Worm (Caenorhabditis elegans) whole organism, L1 larva: Measurements from ENCODE around the gene hpx-2.

ENCODE experiments used
- aha-1 ChIP-seq: fragments of 150-350 bp; optimal IDR thresholded peaks from 2 replicates; lab custom pipeline; 2014; ENCODE audit warnings: missing biosample characterization, missing genetic modification characterization
- alr-1 ChIP-seq: fragments of 200-800 bp; sonication (Bioruptor generic); optimal IDR thresholded peaks from 2 replicates; lab custom pipeline; 2018; ENCODE audit warnings: borderline replicate concordance, mild to moderate bottlenecking, missing genetic modification characterization, missing compliant biosample characterization
- aly-2 ChIP-seq: fragments of 150-350 bp; optimal IDR thresholded peaks from 2 replicates; lab custom pipeline; 2014; ENCODE audit warnings: missing biosample characterization, missing genetic modification characterization
- ama-1 ChIP-seq: fragments of 150-350 bp; optimal IDR thresholded peaks from 2 replicates; lab custom pipeline; 2014
- ceh-63 ChIP-seq: fragments of 200-800 bp; sonication (Bioruptor generic); optimal IDR thresholded peaks from 2 replicates; lab custom pipeline; 2018; ENCODE audit warnings: mild to moderate bottlenecking, missing genetic modification characterization, missing compliant biosample characterization
- ceh-90 ChIP-seq: sonication (generic microtip); optimal IDR thresholded peaks from 2 replicates; lab custom pipeline; 2016; ENCODE audit warnings: missing genetic modification characterization, missing compliant biosample characterization
- dpl-1 ChIP-seq, 3 experiments: fragments of 150-350 bp in 2 of 3; sonication (generic microtip) in 1 of 3; optimal IDR thresholded peaks; 2 replicates each; lab custom pipeline; 2014 to 2017; ENCODE audit warnings: missing biosample characterization in 3 of 3, missing genetic modification characterization in 3 of 3, missing genetic modification reagents in 3 of 3
- efl-3 ChIP-seq: fragments of 200-800 bp; sonication (Bioruptor generic); optimal IDR thresholded peaks from 2 replicates; lab custom pipeline; 2018; ENCODE audit warnings: mild to moderate bottlenecking, missing genetic modification characterization, missing compliant biosample characterization
- elt-2 ChIP-seq: sonication (generic microtip); optimal IDR thresholded peaks from 2 replicates; lab custom pipeline; 2016; ENCODE audit warnings: missing genetic modification characterization, mild to moderate bottlenecking, inconsistent platforms, missing compliant biosample characterization, missing genetic modification reagents
- hpl-2 ChIP-seq: fragments of 150-350 bp; optimal IDR thresholded peaks from 2 replicates; lab custom pipeline; 2014; ENCODE audit warnings: missing biosample characterization, missing genetic modification reagents, missing genetic modification characterization
- irx-1 ChIP-seq: sonication (generic microtip); optimal IDR thresholded peaks from 2 replicates; lab custom pipeline; 2016; ENCODE audit warnings: missing genetic modification characterization, missing compliant biosample characterization
- jun-1 ChIP-seq: fragments of 150-350 bp; optimal IDR thresholded peaks from 2 replicates; lab custom pipeline; 2014; ENCODE audit warnings: missing biosample characterization, missing genetic modification reagents, missing genetic modification characterization
- lin-13 ChIP-seq: fragments of 150-350 bp; optimal IDR thresholded peaks from 2 replicates; lab custom pipeline; 2014; ENCODE audit warnings: missing biosample characterization, missing genetic modification reagents, missing genetic modification characterization
- lin-15B ChIP-seq: fragments of 150-350 bp; sonication (generic microtip); optimal IDR thresholded peaks from 3 replicates; lab custom pipeline; 2014; ENCODE audit warnings: missing biosample characterization, missing genetic modification characterization
- lin-35 ChIP-seq, 2 experiments: fragments of 150-350 bp; optimal IDR thresholded peaks; 2 replicates each; lab custom pipeline; 2014; ENCODE audit warnings: missing biosample characterization in 2 of 2, missing genetic modification characterization in 2 of 2, missing genetic modification reagents in 2 of 2
- lir-3 ChIP-seq: sonication (generic microtip); optimal IDR thresholded peaks from 2 replicates; lab custom pipeline; 2016; ENCODE audit warnings: mild to moderate bottlenecking, missing genetic modification characterization, moderate library complexity, missing compliant biosample characterization; ENCODE audit not compliant: poor library complexity
- mab-9 ChIP-seq: fragments of 200-800 bp; sonication (Bioruptor generic); IDR thresholded peaks from 2 replicates; pipeline ENCODE4 v1.3.6; 2022; ENCODE audit warnings: missing genetic modification reagents, missing genetic modification characterization, missing compliant biosample characterization
- mdl-1 ChIP-seq, 2 experiments: fragments of 150-350 bp; optimal IDR thresholded peaks; 2 replicates each; lab custom pipeline; 2014 to 2017; ENCODE audit warnings: missing biosample characterization in 2 of 2, missing genetic modification characterization in 2 of 2, inconsistent platforms in 1 of 2
- mef-2 ChIP-seq: fragments of 150-350 bp; optimal IDR thresholded peaks from 2 replicates; lab custom pipeline; 2014; ENCODE audit warnings: missing biosample characterization, missing genetic modification characterization
- nhr-28 ChIP-seq: fragments of 150-350 bp; optimal IDR thresholded peaks from 2 replicates; lab custom pipeline; 2014; ENCODE audit warnings: missing biosample characterization, missing genetic modification characterization
- nhr-71 ChIP-seq: sonication (generic microtip); optimal IDR thresholded peaks from 2 replicates; lab custom pipeline; 2016; ENCODE audit warnings: mild to moderate bottlenecking, missing genetic modification characterization, moderate library complexity, missing compliant biosample characterization
- nhr-85 ChIP-seq: sonication (generic microtip); peaks from one replicate; lab custom pipeline; 2016; ENCODE audit warnings: missing genetic modification characterization, inconsistent platforms, missing compliant biosample characterization
- nhr-90 ChIP-seq: sonication (generic microtip); optimal IDR thresholded peaks from 2 replicates; lab custom pipeline; 2016; ENCODE audit warnings: mild to moderate bottlenecking, missing genetic modification characterization, missing compliant biosample characterization; ENCODE audit not compliant: poor library complexity
- pag-3 ChIP-seq: sonication (generic microtip); optimal IDR thresholded peaks from 2 replicates; lab custom pipeline; 2017; ENCODE audit warnings: missing genetic modification characterization, mild to moderate bottlenecking, missing compliant biosample characterization, antibody characterized with exemption, borderline replicate concordance; ENCODE audit not compliant: insufficient read depth
- pax-3 ChIP-seq: fragments of 200-800 bp; sonication (Bioruptor generic); optimal IDR thresholded peaks from 2 replicates; lab custom pipeline; 2018; ENCODE audit warnings: mild to moderate bottlenecking, missing genetic modification characterization, moderate library complexity, missing compliant biosample characterization
- pqm-1 ChIP-seq: sonication (generic microtip); optimal IDR thresholded peaks from 3 replicates; lab custom pipeline; 2017; ENCODE audit warnings: missing biosample characterization, missing genetic modification characterization
- rnt-1 ChIP-seq: sonication (generic microtip); optimal IDR thresholded peaks from 2 replicates; lab custom pipeline; 2016; ENCODE audit warnings: mild to moderate bottlenecking, missing genetic modification characterization, moderate library complexity, missing compliant biosample characterization
- snpc-4 ChIP-seq: fragments of 150-350 bp; optimal IDR thresholded peaks from 2 replicates; lab custom pipeline; 2014; ENCODE audit warnings: missing biosample characterization, missing genetic modification characterization
- snu-23 ChIP-seq: sonication (generic microtip); optimal IDR thresholded peaks from 2 replicates; lab custom pipeline; 2016; ENCODE audit warnings: missing genetic modification characterization, missing compliant biosample characterization
- sox-4 ChIP-seq: sonication (generic microtip); optimal IDR thresholded peaks from 2 replicates; lab custom pipeline; 2016; ENCODE audit warnings: missing genetic modification characterization, missing compliant biosample characterization
- sptf-1 ChIP-seq: fragments of 150-350 bp; optimal IDR thresholded peaks from 2 replicates; lab custom pipeline; 2014; ENCODE audit warnings: missing biosample characterization, missing genetic modification characterization
- swsn-7 ChIP-seq: sonication (generic microtip); optimal IDR thresholded peaks from 2 replicates; lab custom pipeline; 2016; ENCODE audit warnings: missing genetic modification characterization, missing compliant biosample characterization
- unc-30 ChIP-seq: sonication (generic microtip); optimal IDR thresholded peaks from 2 replicates; lab custom pipeline; 2017; ENCODE audit warnings: missing biosample characterization, missing genetic modification characterization
- unc-86 ChIP-seq: sonication (generic microtip); optimal IDR thresholded peaks from 2 replicates; lab custom pipeline; 2016; ENCODE audit warnings: missing genetic modification characterization, missing compliant biosample characterization

hpx-2 gene

ce11 chrV:13893583-13893982 lies 43.3 kb downstream of the hpx-2 start:
- TF ChIP-seq aly-2 (tag; lab: Kevin White, UChicago) (no peak), pqm-1 (tag; lab: Kevin White, UChicago) (peak; percentile 93), lin-35 (GFP tag; optimal IDR thresholded peaks at IDR 0.05; lab: Kevin White, UChicago) (peak in 1 of 2 experiments; percentile 48), elt-2 (tag; lab: Kevin White, UChicago) (peak; percentile 85), jun-1 (tag; lab: Kevin White, UChicago) (peak; percentile 9)

ce11 chrV:13898356-13898755 lies 48.1 kb downstream of the hpx-2 start, which contains the start of gene cyp-35C1:
TSS of gene cyp-35C1 (minus strand) at chrV:13898487.
- no peak for TF ChIP-seq unc-30
- peak; percentile 2 for TF ChIP-seq elt-2 (tag; lab: Kevin White, UChicago)

- TF ChIP-seq lin-13 (no peak), pax-3 (tag; lab: Kevin White, UChicago) (no peak), nhr-28 (tag; lab: Kevin White, UChicago) (no peak), efl-3 (GFP tag; lab: Kevin White, UChicago) (no peak), snpc-4 (no peak), lir-3 (tag; lab: Kevin White, UChicago) (no peak), mef-2 (tag; lab: Kevin White, UChicago) (no peak), nhr-71 (tag; lab: Kevin White, UChicago) (no peak), sptf-1 (tag; lab: Kevin White, UChicago) (no peak), lin-15B (tag; lab: Kevin White, UChicago) (no peak), pag-3 (tag; lab: Kevin White, UChicago) (no peak), irx-1 (no peak), lin-35 (GFP tag; optimal IDR thresholded peaks at IDR 0.05; lab: Kevin White, UChicago) (no peak), unc-86 (no peak), rnt-1 (tag; lab: Kevin White, UChicago) (no peak), ceh-63 (GFP tag; lab: Kevin White, UChicago) (no peak)
These were observed 48.9 kb downstream of the hpx-2 start, which contains the start of gene oac-3 for ce11 chrV:13899213-13899612. TSS of gene oac-3 (plus strand) at chrV:13899513.

ce11 chrV:13902495-13902894 lies 52.2 kb downstream of the hpx-2 start, which contains the start of gene C06B3.1:
TSS of gene C06B3.1 (plus strand) at chrV:13902795.
- no peak for TF ChIP-seq irx-1
- no peak for TF ChIP-seq aha-1 (tag; lab: Kevin White, UChicago)
- TF ChIP-seq alr-1 (tag; lab: Kevin White, UChicago) = no peak
- no peak for TF ChIP-seq nhr-90 (tag; lab: Kevin White, UChicago)
- no peak for TF ChIP-seq swsn-7
- TF ChIP-seq mab-9 = no peak
- no peak for TF ChIP-seq hpl-2 (GFP tag; lab: Kevin White, UChicago)
- TF ChIP-seq snu-23 (GFP tag; lab: Kevin White, UChicago) = no peak
- no peak for TF ChIP-seq nhr-85 (tag; lab: Kevin White, UChicago)
- TF ChIP-seq ama-1 (lab: Kevin White, UChicago) = no peak
- TF ChIP-seq ceh-63 (GFP tag; lab: Kevin White, UChicago) = no peak
- no peak for TF ChIP-seq mdl-1 (tag; optimal IDR thresholded peaks at IDR 0.05; lab: Kevin White, UChicago)
- no peak for TF ChIP-seq dpl-1 (GFP tag; optimal IDR thresholded peaks at IDR 0.05; lab: Kevin White, UChicago)
- TF ChIP-seq lir-3 (tag; lab: Kevin White, UChicago) = no peak
- no peak for TF ChIP-seq sox-4
- TF ChIP-seq ceh-90 (tag; lab: Kevin White, UChicago) = no peak
